Fruit fly (Drosophila melanogaster) S2 (cell line): Measurements from ENCODE around the gene CG14327.

Experiments used
- CG8478 ChIP-seq: fragments of >200 bp; optimal IDR thresholded peaks from 2 replicates; lab custom pipeline; 2018
- CTCF ChIP-seq, 2 experiments: fragments of >200 bp; optimal IDR thresholded peaks; 2 replicates each; lab custom pipeline; 2018

DNA sequence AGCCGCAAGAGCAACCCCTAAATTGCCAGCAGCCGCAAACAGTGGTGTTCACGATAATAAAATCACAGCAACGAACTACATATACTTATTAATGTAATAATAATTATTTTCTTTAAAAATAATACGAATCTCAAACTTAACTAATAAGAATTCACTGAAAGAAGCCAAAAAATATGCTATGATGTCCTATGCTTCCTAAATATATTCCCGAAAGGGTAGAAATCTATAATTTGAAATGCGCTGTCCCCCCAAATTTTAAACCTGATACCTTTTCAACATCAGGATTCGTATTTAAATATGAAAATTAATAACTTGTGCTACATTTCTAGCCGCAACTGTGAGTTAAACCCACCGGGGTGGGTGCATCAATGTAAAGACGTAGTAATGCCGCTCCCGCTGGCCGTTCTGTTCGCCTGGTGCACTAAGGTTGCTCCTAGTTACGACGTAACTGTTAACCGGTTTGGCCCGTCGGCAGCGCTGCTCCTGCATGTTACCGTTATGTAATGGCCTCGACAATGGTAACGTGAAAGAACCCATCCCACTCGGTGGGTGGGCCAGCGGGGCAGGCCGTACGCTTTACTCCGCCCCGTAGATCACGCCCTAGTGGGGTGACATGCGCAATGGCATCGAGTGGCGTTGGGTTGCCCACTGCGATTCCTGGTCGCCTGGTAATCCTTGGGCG, 9.2 kb upstream of the CG14327 start:
- TF ChIP-seq CG8478 (lab: Kevin White, UChicago) (no peak), CTCF (optimal IDR thresholded peaks at IDR 0.05; lab: Kevin White, UChicago) (no peak)
